Worm (Caenorhabditis elegans): ENCODE data around the gene pqn-68.

ce11 chrV:12908614-12909013, 43.8 kb upstream of the pqn-68 start:
- TF ChIP-seq snpc-4 (tag; optimal IDR thresholded peaks at IDR 0.05) (no peak), sptf-1 (tag; optimal IDR thresholded peaks at IDR 0.05) (no peak), nhr-237 (tag; optimal IDR thresholded peaks at IDR 0.05) (no peak), unc-62 (GFP tag; optimal IDR thresholded peaks at IDR 0.05) (no peak), flh-1 (GFP tag; optimal IDR thresholded peaks at IDR 0.05) (no peak), ceh-83 (GFP tag; optimal IDR thresholded peaks at IDR 0.05) (no peak), nhr-28 (tag; optimal IDR thresholded peaks at IDR 0.05) (no peak), ztf-11 (tag; optimal IDR thresholded peaks at IDR 0.05) (no peak), unc-39 (tag; optimal IDR thresholded peaks at IDR 0.05) (no peak), nhr-76 (tag; optimal IDR thresholded peaks at IDR 0.05) (no peak), M03D4.4 (tag; optimal IDR thresholded peaks at IDR 0.05) (no peak), zip-8 (tag; optimal IDR thresholded peaks at IDR 0.05) (no peak), cnd-1 (tag; optimal IDR thresholded peaks at IDR 0.05) (no peak)
